Fruit fly (Drosophila melanogaster): ENCODE results near the gene Csk.

Gene Csk

dm6 chr3R:11661712-11662111 is 11.2 kb upstream of the Csk start (continued):
- no peak for TF ChIP-seq fd85E (GFP tag; optimal IDR thresholded peaks at IDR 0.05)
- no peak for TF ChIP-seq Eip93F (GFP tag; optimal IDR thresholded peaks at IDR 0.05)
- peak; percentile 60 for TF ChIP-seq Hr4 (GFP tag; optimal IDR thresholded peaks at IDR 0.05)
- peak; percentile 53 for TF ChIP-seq CG3032 (tag; optimal IDR thresholded peaks at IDR 0.05)
- TF ChIP-seq CG31627 (GFP tag; optimal IDR thresholded peaks at IDR 0.05) = peak; percentile 11
- TF ChIP-seq net (GFP tag; optimal IDR thresholded peaks at IDR 0.05) = peak; percentile 48
- TF ChIP-seq Lpt (GFP tag; optimal IDR thresholded peaks at IDR 0.05) = peak; percentile 57
- peak; percentile 64; the same call in 2 of the 3 replicates for TF ChIP-seq CG6163 (GFP tag; IDR thresholded peaks at IDR 0.05)
- peak; percentile 38 for TF ChIP-seq fd59A (GFP tag; optimal IDR thresholded peaks at IDR 0.05)
- peak in 1 of 2 experiments; percentile 3 for TF ChIP-seq salr (GFP tag; optimal IDR thresholded peaks at IDR 0.05)
- TF ChIP-seq CG15336 (GFP tag; IDR thresholded peaks at IDR 0.05) = peak; percentile 81
- peak; percentile 43 for TF ChIP-seq OdsH (GFP tag; optimal IDR thresholded peaks at IDR 0.05)
- TF ChIP-seq CG8632 (GFP tag; optimal IDR thresholded peaks at IDR 0.05) = peak; percentile 10
- TF ChIP-seq CG6792 (GFP tag; optimal IDR thresholded peaks at IDR 0.05) = peak; percentile 32
- no peak for TF ChIP-seq esn (GFP tag; optimal IDR thresholded peaks at IDR 0.05)
- no peak for TF ChIP-seq Blimp-1 (GFP tag; optimal IDR thresholded peaks at IDR 0.05)
- peak; percentile 43 for TF ChIP-seq CG10631 (GFP tag; optimal IDR thresholded peaks at IDR 0.05)
- TF ChIP-seq CG7368 (GFP tag; optimal IDR thresholded peaks at IDR 0.05) = no peak
- TF ChIP-seq CG16779 (tag; optimal IDR thresholded peaks at IDR 0.05) = no peak
- TF ChIP-seq CG11902 (GFP tag; optimal IDR thresholded peaks at IDR 0.05) = peak; percentile 0
- TF ChIP-seq fkh (GFP tag; optimal IDR thresholded peaks at IDR 0.05) = no peak
- peak; percentile 37 for TF ChIP-seq Sox14 (GFP tag; optimal IDR thresholded peaks at IDR 0.05)
- TF ChIP-seq CG8319 (GFP tag; optimal IDR thresholded peaks at IDR 0.05) = no peak
- peak; percentile 8 for TF ChIP-seq cyc (GFP tag; optimal IDR thresholded peaks at IDR 0.05)
- peak; percentile 44 for TF ChIP-seq Gug (GFP tag; IDR thresholded peaks at IDR 0.05)
- TF ChIP-seq CG9139 (GFP tag; optimal IDR thresholded peaks at IDR 0.05) = no peak
- TF ChIP-seq Met (GFP tag; optimal IDR thresholded peaks at IDR 0.05) = peak; percentile 32
- no peak for TF ChIP-seq CG11762 (GFP tag; optimal IDR thresholded peaks at IDR 0.05; ENCODE audit: insufficient read depth)

dm6 chr3R:11661187-11661586 is 10.7 kb upstream of the Csk start:
- TF ChIP-seq eg (GFP tag; IDR thresholded peaks at IDR 0.05) (peak; percentile 8; the same call in 1 of the 3 replicates), Sox15 (GFP tag; optimal IDR thresholded peaks at IDR 0.05) (no peak), CG15336 (GFP tag; IDR thresholded peaks at IDR 0.05) (peak; percentile 30; the same call in 1 of the 2 replicates), CG6276 (GFP tag; optimal IDR thresholded peaks at IDR 0.05) (peak; percentile 14), CG6808 (GFP tag; optimal IDR thresholded peaks at IDR 0.05) (no peak), CG11762 (GFP tag; optimal IDR thresholded peaks at IDR 0.05; ENCODE audit: insufficient read depth) (no peak), CG10669 (GFP tag; optimal IDR thresholded peaks at IDR 0.05) (no peak), dac (GFP tag; optimal IDR thresholded peaks at IDR 0.05) (no peak)

dm6 chr3R:11657786-11658193 is 7.3 kb upstream of the Csk start:
- TF ChIP-seq pdm3 (GFP tag; optimal IDR thresholded peaks at IDR 0.05) = peak; percentile 87
- TF ChIP-seq CG16779 (tag; optimal IDR thresholded peaks at IDR 0.05) = peak; percentile 53
- TF ChIP-seq CG10631 (GFP tag; optimal IDR thresholded peaks at IDR 0.05) = peak; percentile 84
- TF ChIP-seq Gug (GFP tag; IDR thresholded peaks at IDR 0.05) = peak; percentile 57
- TF ChIP-seq Sox15 (GFP tag; optimal IDR thresholded peaks at IDR 0.05) = peak; percentile 62
- peak; percentile 83 for TF ChIP-seq achi (GFP tag; optimal IDR thresholded peaks at IDR 0.05)
- TF ChIP-seq OdsH (GFP tag; optimal IDR thresholded peaks at IDR 0.05) = peak; percentile 87
- TF ChIP-seq Met (GFP tag; optimal IDR thresholded peaks at IDR 0.05) = peak; percentile 91
- no peak for TF ChIP-seq fd85E (GFP tag; optimal IDR thresholded peaks at IDR 0.05)
- TF ChIP-seq Ets21C (GFP tag; optimal IDR thresholded peaks at IDR 0.05) = peak; percentile 77
- 0 out of 2 replicates have a peak, but pooled peaks have one; percentile 25 for TF ChIP-seq CG11294 (GFP tag; IDR thresholded peaks at IDR 0.05)
- peak; percentile 77 for TF ChIP-seq Lpt (GFP tag; optimal IDR thresholded peaks at IDR 0.05)
- peak; percentile 91 for TF ChIP-seq Eip75B (GFP tag; optimal IDR thresholded peaks at IDR 0.05)
- TF ChIP-seq CG8632 (GFP tag; optimal IDR thresholded peaks at IDR 0.05) = peak; percentile 76
- TF ChIP-seq Blimp-1 (GFP tag; optimal IDR thresholded peaks at IDR 0.05) = peak; percentile 48
- TF ChIP-seq ss (GFP tag; optimal IDR thresholded peaks at IDR 0.05) = peak; percentile 82 to 86
- peak; percentile 75 for TF ChIP-seq eg (GFP tag; IDR thresholded peaks at IDR 0.05)
- TF ChIP-seq CG11902 (GFP tag; optimal IDR thresholded peaks at IDR 0.05) = peak; percentile 64
- TF ChIP-seq Ets96B (tag; optimal IDR thresholded peaks at IDR 0.05) = peak; percentile 86
- TF ChIP-seq Hr38 (GFP tag; optimal IDR thresholded peaks at IDR 0.05) = no peak
- TF ChIP-seq CG4318 (GFP tag; optimal IDR thresholded peaks at IDR 0.05) = peak; percentile 25
- peak; percentile 91 for TF ChIP-seq CG3919 (GFP tag; optimal IDR thresholded peaks at IDR 0.05)
- peak; percentile 69 for TF ChIP-seq CG32006 (GFP tag; optimal IDR thresholded peaks at IDR 0.05)
- TF ChIP-seq Eip93F (GFP tag; optimal IDR thresholded peaks at IDR 0.05) = peak; percentile 10
- TF ChIP-seq acj6 (GFP tag; optimal IDR thresholded peaks at IDR 0.05) = peak; percentile 88
- TF ChIP-seq salr (GFP tag; optimal IDR thresholded peaks at IDR 0.05) = peak; percentile 47 to 70
- TF ChIP-seq Hr4 (GFP tag; optimal IDR thresholded peaks at IDR 0.05) = peak; percentile 60
